Worm (Caenorhabditis elegans): ENCODE data around the gene F07C4.6.

ce11 chrV:7641718-7642117 is 15.1 kb downstream of the F07C4.6 start:
- no peak for TF ChIP-seq snpc-4 (GFP tag; optimal IDR thresholded peaks at IDR 0.05)
- no peak for TF ChIP-seq snpc-4 (tag; optimal IDR thresholded peaks at IDR 0.05)
- no peak for TF ChIP-seq lsy-27 (tag; optimal IDR thresholded peaks at IDR 0.05; ENCODE audit: borderline replicate concordance, insufficient read depth)
- no peak for TF ChIP-seq ets-4 (GFP tag; optimal IDR thresholded peaks at IDR 0.05)
- no peak for TF ChIP-seq ama-1 (optimal IDR thresholded peaks at IDR 0.05)
- no peak for TF ChIP-seq ama-1 (GFP tag; optimal IDR thresholded peaks at IDR 0.05)
- no peak for TF ChIP-seq dpl-1 (GFP tag; optimal IDR thresholded peaks at IDR 0.05)
- no peak for TF ChIP-seq F33H1.4 (GFP tag; IDR thresholded peaks at IDR 0.05)

Data from whole organism, young adult.